Worm (Caenorhabditis elegans) whole organism, L4 larva: ENCODE measurements around the gene lipl-7.
A peak's percentile ranks its signal among the peaks of the same experiment; 100 is the strongest.

Experiments
- D1046.2 ChIP-seq: fragments of 200-800 bp; sonication (Bioruptor generic); IDR thresholded peaks from 2 replicates; pipeline ENCODE4 v1.3.6; 2022; ENCODE audit warnings: missing genetic modification characterization, missing compliant biosample characterization
- F26F4.8 ChIP-seq: fragments of 200-800 bp; sonication (Bioruptor generic); conservative IDR thresholded peaks from 2 replicates; pipeline ENCODE4 v1.3.6; 2022; ENCODE audit warnings: missing genetic modification characterization, missing compliant biosample characterization
- F37D6.2 ChIP-seq: sonication (generic microtip); optimal IDR thresholded peaks from 2 replicates; lab custom pipeline; 2016; ENCODE audit warnings: mild to moderate bottlenecking, missing genetic modification characterization, missing compliant biosample characterization
- T20F7.1 ChIP-seq: fragments of 200-800 bp; sonication (Bioruptor generic); optimal IDR thresholded peaks from 2 replicates; lab custom pipeline; 2018; ENCODE audit warnings: mild to moderate bottlenecking, missing genetic modification characterization, missing compliant biosample characterization
- T26A8.4 ChIP-seq: fragments of 200-800 bp; sonication (Bioruptor generic); IDR thresholded peaks from 2 replicates; pipeline ENCODE4 v1.3.6; 2022; ENCODE audit warnings: missing genetic modification characterization, missing compliant biosample characterization
- Y48G9A.11 ChIP-seq: fragments of 200-800 bp; sonication (Bioruptor generic); IDR thresholded peaks from 2 replicates; pipeline ENCODE4 v1.3.6; 2022; ENCODE audit warnings: missing genetic modification reagents, missing genetic modification characterization, missing compliant biosample characterization
- Y75B8A.6 ChIP-seq: fragments of 200-800 bp; sonication (Bioruptor generic); IDR thresholded peaks from 2 replicates; pipeline ENCODE4 v1.3.6; 2022; ENCODE audit warnings: missing genetic modification reagents, missing genetic modification characterization, missing compliant biosample characterization
- ama-1 ChIP-seq: fragments of 150-350 bp; optimal IDR thresholded peaks from 2 replicates; lab custom pipeline; 2014; ENCODE audit warnings: inconsistent platforms, mixed read lengths
- ceh-32 ChIP-seq: sonication (generic microtip); optimal IDR thresholded peaks from 2 replicates; lab custom pipeline; 2016; ENCODE audit warnings: mild to moderate bottlenecking, missing genetic modification characterization, missing compliant biosample characterization; ENCODE audit not compliant: poor library complexity
- ceh-82 ChIP-seq: sonication (generic microtip); optimal IDR thresholded peaks from 2 replicates; lab custom pipeline; 2017; ENCODE audit warnings: missing biosample characterization, missing genetic modification characterization
- ces-1 ChIP-seq: fragments of 150-350 bp; sonication (generic microtip); optimal IDR thresholded peaks from 4 replicates; lab custom pipeline; 2014; ENCODE audit warnings: missing biosample characterization, missing genetic modification reagents, missing genetic modification characterization
- daf-16 ChIP-seq, 3 experiments: sonication (generic microtip); optimal IDR thresholded peaks; 2 replicates each; lab custom pipeline; 2016 to 2017; ENCODE audit warnings: missing genetic modification characterization in 3 of 3, missing genetic modification reagents in 3 of 3, mild to moderate bottlenecking in 2 of 3, missing compliant biosample characterization in 2 of 3, missing biosample characterization in 1 of 3, moderate library complexity in 1 of 3
- dmd-6 ChIP-seq: fragments of 200-800 bp; sonication (Bioruptor generic); IDR thresholded peaks from 2 replicates; pipeline ENCODE4 v1.3.6; 2022; ENCODE audit warnings: missing genetic modification reagents, missing genetic modification characterization, missing compliant biosample characterization
- dpl-1 ChIP-seq: fragments of 150-350 bp; optimal IDR thresholded peaks from 2 replicates; lab custom pipeline; 2014; ENCODE audit warnings: missing biosample characterization, missing genetic modification reagents, missing genetic modification characterization
- dve-1 ChIP-seq: sonication (generic microtip); optimal IDR thresholded peaks from 2 replicates; lab custom pipeline; 2017; ENCODE audit warnings: antibody characterized with exemption, mild to moderate bottlenecking, missing genetic modification characterization, missing compliant biosample characterization; ENCODE audit not compliant: insufficient read depth
- egl-27 ChIP-seq: sonication (generic microtip); optimal IDR thresholded peaks from 3 replicates; lab custom pipeline; 2017; ENCODE audit warnings: missing biosample characterization, missing genetic modification reagents, missing genetic modification characterization
- fkh-10 ChIP-seq: fragments of 150-350 bp; optimal IDR thresholded peaks from 2 replicates; lab custom pipeline; 2014; ENCODE audit warnings: missing biosample characterization, missing genetic modification reagents, missing genetic modification characterization
- hif-1 ChIP-seq, 2 experiments: sonication (generic microtip); optimal IDR thresholded peaks; 2 replicates each; lab custom pipeline; 2016 to 2017; ENCODE audit warnings: missing compliant biosample characterization in 2 of 2, missing genetic modification characterization in 2 of 2, missing genetic modification reagents in 2 of 2, missing genotype in 2 of 2, mild to moderate bottlenecking in 1 of 2
- hlh-11 ChIP-seq: fragments of 200-800 bp; sonication (Bioruptor generic); optimal IDR thresholded peaks from 2 replicates; lab custom pipeline; 2018; ENCODE audit warnings: mild to moderate bottlenecking, missing genetic modification characterization, missing compliant biosample characterization
- hlh-30 ChIP-seq: sonication (generic microtip); optimal IDR thresholded peaks from 2 replicates; lab custom pipeline; 2017; ENCODE audit warnings: antibody characterized with exemption, mild to moderate bottlenecking, missing genetic modification characterization, missing compliant biosample characterization; ENCODE audit not compliant: insufficient read depth
- jun-1 ChIP-seq: fragments of 150-350 bp; optimal IDR thresholded peaks from 2 replicates; lab custom pipeline; 2014; ENCODE audit warnings: missing biosample characterization, missing genetic modification reagents, missing genetic modification characterization
- lim-7 ChIP-seq: fragments of 200-800 bp; sonication (Bioruptor generic); IDR thresholded peaks from 2 replicates; pipeline ENCODE4 v1.3.6; 2022; ENCODE audit warnings: missing genetic modification characterization, missing compliant biosample characterization
- lin-1 ChIP-seq: fragments of 200-800 bp; sonication (Bioruptor generic); IDR thresholded peaks from 2 replicates; pipeline ENCODE4 v1.3.6; 2022; ENCODE audit warnings: missing genetic modification reagents, missing genetic modification characterization, missing compliant biosample characterization
- lin-29 ChIP-seq: fragments of 200-800 bp; sonication (Bioruptor generic); IDR thresholded peaks from 2 replicates; pipeline ENCODE4 v1.3.6; 2022; ENCODE audit warnings: missing genetic modification reagents, missing genetic modification characterization, missing compliant biosample characterization
- lin-38 ChIP-seq: fragments of 200-800 bp; sonication (Bioruptor generic); IDR thresholded peaks from 2 replicates; pipeline ENCODE4 v1.3.6; 2022; ENCODE audit warnings: missing genetic modification reagents, missing genetic modification characterization, missing compliant biosample characterization
- lir-3 ChIP-seq: sonication (generic microtip); optimal IDR thresholded peaks from 2 replicates; lab custom pipeline; 2016; ENCODE audit warnings: mild to moderate bottlenecking, missing genetic modification characterization, missing compliant biosample characterization
- madf-9 ChIP-seq: fragments of 200-800 bp; sonication (Bioruptor generic); conservative IDR thresholded peaks from 2 replicates; pipeline ENCODE4 v1.3.6; 2022; ENCODE audit warnings: missing genetic modification reagents, missing genetic modification characterization, missing compliant biosample characterization
- mdt-29 ChIP-seq: fragments of 200-800 bp; sonication (Bioruptor generic); IDR thresholded peaks from 2 replicates; pipeline ENCODE4 v1.3.6; 2022; ENCODE audit warnings: missing genetic modification reagents, missing genetic modification characterization, missing compliant biosample characterization
- mes-2 ChIP-seq: sonication (generic microtip); optimal IDR thresholded peaks from 2 replicates; lab custom pipeline; 2016; ENCODE audit warnings: missing genotype, mild to moderate bottlenecking, missing genetic modification characterization, missing compliant biosample characterization; ENCODE audit not compliant: poor library complexity, severe bottlenecking
- nhr-10 ChIP-seq: fragments of 150-350 bp; optimal IDR thresholded peaks from 2 replicates; lab custom pipeline; 2014; ENCODE audit warnings: missing biosample characterization, missing genetic modification characterization
- nhr-28 ChIP-seq: fragments of 150-350 bp; optimal IDR thresholded peaks from 2 replicates; lab custom pipeline; 2014; ENCODE audit warnings: missing biosample characterization, missing genetic modification characterization
- nhr-48 ChIP-seq: sonication (generic microtip); optimal IDR thresholded peaks from 2 replicates; lab custom pipeline; 2016; ENCODE audit warnings: mild to moderate bottlenecking, missing genetic modification characterization, missing compliant biosample characterization
- nhr-77 ChIP-seq: fragments of 150-350 bp; optimal IDR thresholded peaks from 2 replicates; lab custom pipeline; 2014; ENCODE audit warnings: missing biosample characterization, missing genetic modification characterization
- php-3 ChIP-seq: fragments of 200-800 bp; sonication (Bioruptor generic); IDR thresholded peaks from 2 replicates; pipeline ENCODE4 v1.3.6; 2022; ENCODE audit warnings: missing genetic modification reagents, missing genetic modification characterization, missing compliant biosample characterization
- pqm-1 ChIP-seq: sonication (generic microtip); optimal IDR thresholded peaks from 2 replicates; lab custom pipeline; 2017; ENCODE audit warnings: missing biosample characterization, missing genetic modification characterization
- rbr-2 ChIP-seq: sonication (generic microtip); optimal IDR thresholded peaks from 2 replicates; lab custom pipeline; 2016; ENCODE audit warnings: missing genotype, missing genetic modification characterization, missing compliant biosample characterization
- set-16 ChIP-seq: fragments of 200-800 bp; sonication (Bioruptor generic); IDR thresholded peaks from 2 replicates; pipeline ENCODE4 v1.3.6; 2022; ENCODE audit warnings: missing genetic modification reagents, missing genetic modification characterization, missing compliant biosample characterization
- skn-1 ChIP-seq: fragments of 150-350 bp; optimal IDR thresholded peaks from 2 replicates; lab custom pipeline; 2014; ENCODE audit warnings: missing biosample characterization, missing genetic modification characterization
- snpc-4 ChIP-seq: fragments of 150-350 bp; optimal IDR thresholded peaks from 2 replicates; lab custom pipeline; 2014; ENCODE audit warnings: missing biosample characterization, missing genetic modification characterization
- unc-39 ChIP-seq: sonication (generic microtip); optimal IDR thresholded peaks from 2 replicates; lab custom pipeline; 2017; ENCODE audit warnings: missing biosample characterization, missing genetic modification characterization
- unc-62 ChIP-seq, 3 experiments: fragments of 150-350 bp in 1 of 3; sonication (generic microtip); optimal IDR thresholded peaks in 2 of 3; peaks in 1 of 3; 1 replicate in 1 of 3; 2 replicates in 2 of 3; lab custom pipeline; 2014 to 2017; ENCODE audit warnings: missing biosample characterization in 3 of 3, missing genetic modification characterization in 3 of 3, missing genetic modification reagents in 3 of 3, missing genotype in 1 of 3
- vab-7 ChIP-seq: fragments of 200-800 bp; sonication (Bioruptor generic); IDR thresholded peaks from 2 replicates; pipeline ENCODE4 v1.3.6; 2022; ENCODE audit warnings: missing genetic modification reagents, missing genetic modification characterization, missing compliant biosample characterization
- ztf-11 ChIP-seq: fragments of 150-350 bp; optimal IDR thresholded peaks from 2 replicates; lab custom pipeline; 2014; ENCODE audit warnings: missing biosample characterization, missing genetic modification characterization
- ztf-7 ChIP-seq: fragments of 150-350 bp; optimal IDR thresholded peaks from 2 replicates; lab custom pipeline; 2014; ENCODE audit warnings: missing biosample characterization, missing genetic modification characterization

Gene lipl-7

ce11 chrIV:10242458-10243123, 968 bp upstream of the lipl-7 start (continued):
- TF ChIP-seq unc-62 (GFP tag; optimal IDR thresholded peaks at IDR 0.05 in 1 of 2; lab: Kevin White, UChicago) (no peak), unc-62 (tag; optimal IDR thresholded peaks at IDR 0.05; lab: Kevin White, UChicago) (no peak), lin-38 (GFP tag; lab: Robert Waterston, UW) (no peak), lin-29 (GFP tag; lab: Robert Waterston, UW) (no peak), hlh-11 (tag; lab: Kevin White, UChicago) (no peak), nhr-77 (tag; lab: Kevin White, UChicago) (no peak)

- TF ChIP-seq nhr-77 (tag; lab: Kevin White, UChicago) = peak; percentile 32
- TF ChIP-seq unc-39 = no peak
- no peak for TF ChIP-seq daf-16 (GFP tag; optimal IDR thresholded peaks at IDR 0.05; lab: Kevin White, UChicago)
- TF ChIP-seq daf-16 (tag; optimal IDR thresholded peaks at IDR 0.05; lab: Kevin White, UChicago) = peak; percentile 79
- peak; percentile 88 for TF ChIP-seq php-3 (GFP tag; lab: Robert Waterston, UW)
- TF ChIP-seq lin-1 (GFP tag; lab: Robert Waterston, UW) = no peak
- peak; percentile 84 for TF ChIP-seq nhr-28 (tag; lab: Kevin White, UChicago)
- TF ChIP-seq dve-1 (tag; lab: Kevin White, UChicago) = peak; percentile 52
- no peak for TF ChIP-seq Y75B8A.6 (GFP tag; lab: Robert Waterston, UW)
- TF ChIP-seq nhr-48 (tag; lab: Kevin White, UChicago) = no peak
These were observed 2.6 kb downstream of the lipl-7 start, which contains the start of gene ech-8 for ce11 chrIV:10239045-10239444. Gene ech-8 (minus strand): TSS chrIV:10239176.

ce11 chrIV:10236106-10236505, 5.5 kb downstream of the lipl-7 start:
- TF ChIP-seq nhr-28 (tag; lab: Kevin White, UChicago) (peak; percentile 68), skn-1 (tag; lab: Kevin White, UChicago) (no peak), ces-1 (GFP tag; lab: Kevin White, UChicago) (no peak), set-16 (GFP tag; lab: Robert Waterston, UW) (no peak), lin-29 (GFP tag; lab: Robert Waterston, UW) (no peak), dpl-1 (GFP tag; lab: Kevin White, UChicago) (no peak), nhr-48 (tag; lab: Kevin White, UChicago) (no peak), egl-27 (tag; lab: Kevin White, UChicago) (no peak), ceh-82 (tag; lab: Kevin White, UChicago) (no peak), dve-1 (tag; lab: Kevin White, UChicago) (peak; percentile 74), ceh-32 (tag; lab: Kevin White, UChicago) (no peak), F26F4.8 (GFP tag; lab: Robert Waterston, UW) (no peak), nhr-77 (tag; lab: Kevin White, UChicago) (peak; percentile 52), mdt-29 (GFP tag; lab: Robert Waterston, UW) (no peak), dmd-6 (GFP tag; lab: Robert Waterston, UW) (peak; percentile 71), lir-3 (tag; lab: Kevin White, UChicago) (no peak), F37D6.2 (tag; lab: Kevin White, UChicago) (no peak), jun-1 (no peak), fkh-10 (GFP tag; lab: Kevin White, UChicago) (no peak), pqm-1 (tag; lab: Kevin White, UChicago) (peak; percentile 89), Y48G9A.11 (GFP tag; lab: Robert Waterston, UW) (no peak), rbr-2 (tag; lab: Kevin White, UChicago) (no peak), lim-7 (no peak), hif-1 (tag; optimal IDR thresholded peaks at IDR 0.05; lab: Kevin White, UChicago) (no peak), madf-9 (GFP tag; lab: Robert Waterston, UW) (no peak), lin-1 (GFP tag; lab: Robert Waterston, UW) (0 out of 2 replicates have a peak, but pooled peaks have one; percentile 30), hlh-30 (tag; lab: Kevin White, UChicago) (no peak), ztf-7 (tag; lab: Kevin White, UChicago) (no peak), nhr-10 (no peak), daf-16 (GFP tag; optimal IDR thresholded peaks at IDR 0.05; lab: Kevin White, UChicago) (no peak), daf-16 (tag; optimal IDR thresholded peaks at IDR 0.05; lab: Kevin White, UChicago) (peak; percentile 60), snpc-4 (tag; lab: Kevin White, UChicago) (no peak), T26A8.4 (GFP tag; lab: Robert Waterston, UW) (no peak), vab-7 (GFP tag; lab: Robert Waterston, UW) (no peak), ama-1 (lab: Kevin White, UChicago) (no peak), mes-2 (tag; lab: Kevin White, UChicago) (no peak), T20F7.1 (GFP tag; lab: Kevin White, UChicago) (no peak), hlh-11 (tag; lab: Kevin White, UChicago) (peak; percentile 52), D1046.2 (GFP tag; lab: Robert Waterston, UW) (no peak), ztf-11 (tag; lab: Kevin White, UChicago) (no peak)
